Worm (Caenorhabditis elegans): ENCODE measurements around the gene ascc-1.

ce11 chrII:19238-19637 lies 38.2 kb upstream of the ascc-1 start, which contains the start of gene gmeb-1:
- TF ChIP-seq dmd-4 (tag; optimal IDR thresholded peaks at IDR 0.05) (no peak), fos-1 (tag; optimal IDR thresholded peaks at IDR 0.05) (no peak), ama-1 (optimal IDR thresholded peaks at IDR 0.05) (no peak), lin-13 (GFP tag; optimal IDR thresholded peaks at IDR 0.05) (no peak), nhr-237 (tag; optimal IDR thresholded peaks at IDR 0.05) (no peak), aly-2 (tag; optimal IDR thresholded peaks at IDR 0.05) (no peak), nhr-11 (tag; optimal IDR thresholded peaks at IDR 0.05) (no peak), unc-62 (GFP tag; optimal IDR thresholded peaks at IDR 0.05) (no peak), blmp-1 (tag; optimal IDR thresholded peaks at IDR 0.05; ENCODE audit: insufficient read depth) (no peak), nhr-23 (tag; optimal IDR thresholded peaks at IDR 0.05) (no peak), sem-4 (tag; optimal IDR thresholded peaks at IDR 0.05) (no peak), nhr-6 (tag; optimal IDR thresholded peaks at IDR 0.05) (no peak)

Data from whole organism, L2 larva.